Worm (Caenorhabditis elegans) whole organism, late embryonic: Measurements from ENCODE around the gene F36G9.15.

ENCODE experiments used
- K02D7.2 ChIP-seq: sonication (generic microtip); optimal IDR thresholded peaks from 2 replicates; lab custom pipeline; 2017; ENCODE audit warnings: mild to moderate bottlenecking, missing genetic modification characterization, missing compliant biosample characterization
- ceh-18 ChIP-seq: sonication (generic microtip); optimal IDR thresholded peaks from 2 replicates; lab custom pipeline; 2016; ENCODE audit warnings: missing genetic modification characterization, missing compliant biosample characterization
- ceh-9 ChIP-seq: sonication (generic microtip); optimal IDR thresholded peaks from 2 replicates; lab custom pipeline; 2016; ENCODE audit warnings: mild to moderate bottlenecking, missing genetic modification characterization, inconsistent platforms, missing compliant biosample characterization
- ets-4 ChIP-seq: sonication (generic microtip); optimal IDR thresholded peaks from 2 replicates; lab custom pipeline; 2016; ENCODE audit warnings: missing genetic modification characterization, missing compliant biosample characterization
- hlh-13 ChIP-seq: fragments of 200-800 bp; sonication (Bioruptor generic); optimal IDR thresholded peaks from 2 replicates; lab custom pipeline; 2018; ENCODE audit warnings: mild to moderate bottlenecking, missing genetic modification characterization, missing compliant biosample characterization
- hlh-15 ChIP-seq: sonication (generic microtip); optimal IDR thresholded peaks from 2 replicates; lab custom pipeline; 2016; ENCODE audit warnings: missing genetic modification characterization, missing compliant biosample characterization
- nhr-11 ChIP-seq: fragments of 150-350 bp; optimal IDR thresholded peaks from 2 replicates; lab custom pipeline; 2014; ENCODE audit warnings: missing biosample characterization, missing genetic modification characterization
- pag-3 ChIP-seq: sonication (generic microtip); optimal IDR thresholded peaks from 2 replicates; lab custom pipeline; 2016; ENCODE audit warnings: missing compliant biosample characterization, missing genetic modification characterization, borderline replicate concordance
- pha-4 ChIP-seq: fragments of 150-350 bp; optimal IDR thresholded peaks from 2 replicates; lab custom pipeline; 2018; ENCODE audit warnings: missing biosample characterization, missing genetic modification reagents, missing genetic modification characterization
- tbx-2 ChIP-seq: sonication (generic microtip); optimal IDR thresholded peaks from 2 replicates; lab custom pipeline; 2016; ENCODE audit warnings: missing genetic modification characterization, missing compliant biosample characterization
- ttx-3 ChIP-seq: sonication (generic microtip); optimal IDR thresholded peaks from 2 replicates; lab custom pipeline; 2016; ENCODE audit warnings: missing genetic modification reagents, missing genetic modification characterization, missing compliant biosample characterization

DNA sequence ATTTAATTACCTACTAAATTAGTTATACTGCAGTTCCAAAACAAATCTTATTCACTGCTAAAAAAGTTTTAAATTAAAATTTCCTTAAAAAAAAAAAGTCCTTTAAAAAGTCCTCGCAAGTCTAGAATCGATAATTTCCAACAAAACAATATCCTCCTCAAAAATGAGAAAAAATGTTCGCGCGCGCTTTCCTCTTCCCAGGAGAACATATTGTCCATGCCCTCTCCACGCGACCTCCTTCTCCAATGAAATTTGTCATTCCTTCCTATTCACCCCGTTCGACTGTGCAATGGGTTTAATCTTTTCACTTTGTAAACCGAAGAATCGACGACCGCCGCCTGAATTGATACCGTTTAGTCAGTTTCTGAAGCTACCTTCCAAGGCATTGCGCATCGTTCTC, 48.2 kb upstream of the F36G9.15 start, which contains the start of gene T10C6.10:
- TF ChIP-seq nhr-11 (tag; lab: Kevin White, UChicago) (no peak), ceh-18 (tag; lab: Kevin White, UChicago) (no peak), pha-4 (tag; lab: Kevin White, UChicago) (no peak), ets-4 (tag; lab: Kevin White, UChicago) (no peak), tbx-2 (tag; lab: Kevin White, UChicago) (no peak), hlh-13 (GFP tag; lab: Kevin White, UChicago) (no peak), hlh-15 (tag; lab: Kevin White, UChicago) (no peak), ttx-3 (tag; lab: Kevin White, UChicago) (no peak), K02D7.2 (no peak), pag-3 (no peak), ceh-9 (tag; lab: Kevin White, UChicago) (no peak)
